Fruit fly (Drosophila melanogaster) whole organism, embryonic: ENCODE data around the gene BomBc3.

Experiments used
- ATbp ChIP-seq: fragments of 200-800 bp; sonication (Bioruptor generic); optimal IDR thresholded peaks from 2 replicates; lab custom pipeline; 2017; ENCODE audit warnings: missing biosample characterization, mild to moderate bottlenecking, missing genetic modification characterization, missing genetic modification reagents
- BtbVII ChIP-seq: fragments of 200-800 bp; sonication (Bioruptor generic); optimal IDR thresholded peaks from 3 replicates; lab custom pipeline; 2017; ENCODE audit warnings: missing biosample characterization, mild to moderate bottlenecking, missing genetic modification characterization
- CG11085 ChIP-seq: fragments of 200-800 bp; sonication (Bioruptor generic); IDR thresholded peaks from 2 replicates; pipeline ENCODE4 v1.3.6; 2022; ENCODE audit warnings: missing biosample characterization, missing genetic modification characterization
- CG12104 ChIP-seq: fragments of 200-800 bp; sonication (Bioruptor generic); optimal IDR thresholded peaks from 3 replicates; lab custom pipeline; 2016; ENCODE audit warnings: missing biosample characterization, missing genetic modification characterization
- CG15011 ChIP-seq: fragments of 200-800 bp; sonication (Bioruptor generic); optimal IDR thresholded peaks from 3 replicates; lab custom pipeline; 2018; ENCODE audit warnings: missing biosample characterization, mild to moderate bottlenecking, missing genetic modification characterization
- CG17361 ChIP-seq: fragments of 200-800 bp; sonication (Bioruptor generic); IDR thresholded peaks from 3 replicates; pipeline ENCODE4 v1.3.6; 2022; ENCODE audit warnings: missing biosample characterization, missing genetic modification characterization
- CG31365 ChIP-seq: fragments of 200-800 bp; sonication (Bioruptor generic); optimal IDR thresholded peaks from 2 replicates; lab custom pipeline; 2018; ENCODE audit warnings: missing biosample characterization, mild to moderate bottlenecking, missing genetic modification characterization
- CG3281 ChIP-seq: fragments of 200-800 bp; sonication (Bioruptor generic); optimal IDR thresholded peaks from 3 replicates; lab custom pipeline; 2017; ENCODE audit warnings: missing biosample characterization, mild to moderate bottlenecking, missing genetic modification characterization
- CG4360 ChIP-seq: fragments of 200-800 bp; sonication (Bioruptor generic); IDR thresholded peaks from 2 replicates; pipeline ENCODE4 v1.3.6; 2022; ENCODE audit warnings: missing biosample characterization, missing genetic modification characterization
- CG4617 ChIP-seq: fragments of 200-800 bp; sonication (Bioruptor generic); optimal IDR thresholded peaks from 3 replicates; lab custom pipeline; 2016; ENCODE audit warnings: missing biosample characterization, missing genetic modification characterization, borderline replicate concordance
- CG6813 ChIP-seq: fragments of 200-800 bp; sonication (Bioruptor generic); optimal IDR thresholded peaks from 2 replicates; lab custom pipeline; 2017; ENCODE audit warnings: missing biosample characterization, missing genetic modification characterization, mild to moderate bottlenecking, moderate library complexity, missing genetic modification reagents
- CG6854 ChIP-seq: fragments of 200-800 bp; sonication (Bioruptor generic); optimal IDR thresholded peaks from 3 replicates; lab custom pipeline; 2017; ENCODE audit warnings: missing biosample characterization, mild to moderate bottlenecking, missing genetic modification characterization
- CG8765 ChIP-seq: fragments of 200-800 bp; sonication (Bioruptor generic); IDR thresholded peaks from 2 replicates; pipeline ENCODE4 v1.3.6; 2022; ENCODE audit warnings: missing biosample characterization, missing genetic modification characterization
- HLH4C ChIP-seq: fragments of 200-800 bp; sonication (Bioruptor generic); IDR thresholded peaks from 3 replicates; pipeline ENCODE4 v1.3.6; 2022; ENCODE audit warnings: missing biosample characterization, missing genetic modification characterization; ENCODE audit not compliant: partially characterized antibody
- HmgZ ChIP-seq: fragments of 200-800 bp; sonication (Bioruptor generic); optimal IDR thresholded peaks from 2 replicates; lab custom pipeline; 2018; ENCODE audit warnings: missing biosample characterization, mild to moderate bottlenecking, missing genetic modification characterization
- NC2α ChIP-seq: fragments of 200-800 bp; sonication (Bioruptor generic); optimal IDR thresholded peaks from 2 replicates; lab custom pipeline; 2016; ENCODE audit warnings: missing biosample characterization, missing genetic modification characterization
- PHDP ChIP-seq: fragments of 200-800 bp; sonication (Bioruptor generic); optimal IDR thresholded peaks from 3 replicates; lab custom pipeline; 2018; ENCODE audit warnings: missing biosample characterization, mild to moderate bottlenecking, missing genetic modification characterization, moderate library complexity
- Rfx ChIP-seq: fragments of 200-800 bp; sonication (Bioruptor generic); IDR thresholded peaks from 2 replicates; pipeline ENCODE4 v1.3.6; 2022; ENCODE audit warnings: missing biosample characterization, missing genetic modification characterization
- Scr ChIP-seq: fragments of 200-800 bp; sonication (Bioruptor generic); IDR thresholded peaks from 2 replicates; pipeline ENCODE4 v1.3.6; 2022; ENCODE audit warnings: missing biosample characterization, missing genetic modification characterization; ENCODE audit not compliant: partially characterized antibody
- Side ChIP-seq: fragments of 200-800 bp; sonication (Bioruptor generic); optimal IDR thresholded peaks from 2 replicates; lab custom pipeline; 2016; ENCODE audit warnings: missing biosample characterization, missing genetic modification characterization
- Spps ChIP-seq: fragments of 200-800 bp; sonication (Bioruptor generic); optimal IDR thresholded peaks from 2 replicates; lab custom pipeline; 2018; ENCODE audit warnings: missing biosample characterization, mild to moderate bottlenecking, missing genetic modification characterization
- Tbp ChIP-seq: fragments of >200 bp; optimal IDR thresholded peaks from 2 replicates; lab custom pipeline; 2018; ENCODE audit warnings: missing biosample characterization, missing genetic modification characterization
- Usf ChIP-seq: fragments of 200-800 bp; sonication (Bioruptor generic); optimal IDR thresholded peaks from 2 replicates; lab custom pipeline; 2017; ENCODE audit warnings: missing genotype, missing biosample characterization, missing genetic modification characterization
- ab ChIP-seq: fragments of 200-800 bp; sonication (Bioruptor generic); optimal IDR thresholded peaks from 2 replicates; lab custom pipeline; 2016; ENCODE audit warnings: missing biosample characterization, missing genetic modification characterization
- al ChIP-seq: fragments of 200-800 bp; sonication (Bioruptor generic); IDR thresholded peaks from 2 replicates; pipeline ENCODE4 v1.3.6; 2022; ENCODE audit warnings: missing biosample characterization, missing genetic modification characterization
- bab2 ChIP-seq: fragments of 200-800 bp; sonication (Bioruptor generic); optimal IDR thresholded peaks from 2 replicates; lab custom pipeline; 2016; ENCODE audit warnings: missing biosample characterization, missing genetic modification characterization
- bcd ChIP-seq: fragments of 200-800 bp; sonication (Bioruptor generic); optimal IDR thresholded peaks from 2 replicates; lab custom pipeline; 2017; ENCODE audit warnings: missing biosample characterization, mild to moderate bottlenecking, missing genetic modification characterization
- ci ChIP-seq: fragments of 200-800 bp; sonication (Bioruptor generic); IDR thresholded peaks from 3 replicates; pipeline ENCODE4 v1.3.6; 2022; ENCODE audit warnings: missing biosample characterization, missing genetic modification characterization
- fd64A ChIP-seq: fragments of 200-800 bp; sonication (Bioruptor generic); optimal IDR thresholded peaks from 3 replicates; lab custom pipeline; 2018; ENCODE audit warnings: missing biosample characterization, mild to moderate bottlenecking, missing genetic modification characterization
- ham ChIP-seq: fragments of 200-800 bp; sonication (Bioruptor generic); IDR thresholded peaks from 2 replicates; pipeline ENCODE4 v1.3.6; 2022; ENCODE audit warnings: missing biosample characterization, missing genetic modification characterization
- knrl ChIP-seq: fragments of 200-800 bp; sonication (Bioruptor generic); IDR thresholded peaks from 3 replicates; pipeline ENCODE4 v1.3.6; 2022; ENCODE audit warnings: missing biosample characterization, missing genetic modification characterization; ENCODE audit not compliant: partially characterized antibody
- pb ChIP-seq: fragments of 200-800 bp; sonication (Bioruptor generic); optimal IDR thresholded peaks from 3 replicates; lab custom pipeline; 2016; ENCODE audit warnings: missing biosample characterization, missing genetic modification characterization
- phol ChIP-seq: fragments of 200-800 bp; sonication (Bioruptor generic); optimal IDR thresholded peaks from 3 replicates; lab custom pipeline; 2018; ENCODE audit warnings: missing biosample characterization, mild to moderate bottlenecking, missing genetic modification characterization, moderate library complexity
- pita ChIP-seq: fragments of 200-800 bp; sonication (Bioruptor generic); optimal IDR thresholded peaks from 2 replicates; lab custom pipeline; 2017; ENCODE audit warnings: missing biosample characterization, mild to moderate bottlenecking, missing genetic modification characterization
- ro ChIP-seq: fragments of 200-800 bp; sonication (Bioruptor generic); IDR thresholded peaks from 2 replicates; pipeline ENCODE4 v1.3.6; 2022; ENCODE audit warnings: missing biosample characterization, missing genetic modification characterization
- scrt ChIP-seq: fragments of 200-800 bp; sonication (Bioruptor generic); optimal IDR thresholded peaks from 2 replicates; lab custom pipeline; 2018; ENCODE audit warnings: missing biosample characterization, mild to moderate bottlenecking, missing genetic modification characterization, moderate library complexity
- sens-2 ChIP-seq: fragments of 200-800 bp; sonication (Bioruptor generic); IDR thresholded peaks from 2 replicates; pipeline ENCODE4 v1.3.6; 2022; ENCODE audit warnings: missing biosample characterization, missing genetic modification characterization
- shn ChIP-seq: fragments of 200-800 bp; sonication (Bioruptor generic); optimal IDR thresholded peaks from 3 replicates; lab custom pipeline; 2016; ENCODE audit warnings: missing biosample characterization, missing genetic modification characterization
- sob ChIP-seq: fragments of 200-800 bp; sonication (Bioruptor generic); IDR thresholded peaks from 2 replicates; pipeline ENCODE4 v1.3.6; 2022; ENCODE audit warnings: missing biosample characterization, missing genetic modification characterization
- usp ChIP-seq: fragments of >200 bp; optimal IDR thresholded peaks from 2 replicates; lab custom pipeline; 2017; ENCODE audit warnings: missing biosample characterization, missing genetic modification characterization
- zfh2 ChIP-seq: fragments of 200-800 bp; sonication (Bioruptor generic); optimal IDR thresholded peaks from 2 replicates; lab custom pipeline; 2016; ENCODE audit warnings: missing biosample characterization, missing genetic modification characterization

BomBc3 gene

DNA sequence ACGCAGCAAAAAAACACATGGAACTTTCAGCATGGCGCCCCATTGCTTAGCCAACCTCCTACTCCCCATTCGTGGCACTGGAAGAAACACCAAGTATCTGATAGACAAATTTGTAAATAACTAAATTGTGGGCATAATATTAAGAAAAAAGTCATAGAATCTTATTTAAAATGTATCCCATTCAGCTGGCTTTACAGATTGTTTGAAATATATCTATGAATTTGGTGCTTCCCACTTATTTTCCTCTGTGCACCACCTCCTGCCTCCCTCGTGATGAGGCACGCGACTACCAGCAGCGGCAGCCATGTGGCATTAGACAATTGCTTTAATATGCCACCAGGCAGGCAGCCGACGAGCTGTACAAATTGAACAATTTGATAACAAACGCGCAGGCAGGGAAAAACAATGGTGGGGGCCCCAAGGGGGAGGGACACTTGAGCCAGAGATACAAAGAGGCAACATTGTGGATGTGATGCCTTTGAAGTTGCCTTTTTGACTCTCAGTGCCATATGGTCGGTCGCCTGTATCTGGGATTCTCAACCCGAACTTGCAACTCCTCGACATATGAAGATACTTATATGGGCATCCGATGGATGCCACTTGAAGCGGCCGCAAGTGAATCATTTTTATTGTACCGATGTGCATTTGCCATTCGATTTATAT is 37.6 kb upstream of the BomBc3 start (continued):
- TF ChIP-seq CG31365 (tag; lab: Kevin White, UChicago) (peak; percentile 49), al (GFP tag; lab: Robert Waterston, UW) (peak; percentile 59; the same call in 1 of the 2 replicates), ro (GFP tag; lab: Robert Waterston, UW) (no peak), usp (GFP tag; lab: Kevin White, UChicago) (no peak), CG11085 (GFP tag; lab: Robert Waterston, UW) (no peak), ham (GFP tag; lab: Robert Waterston, UW) (peak; percentile 26; the same call in 1 of the 2 replicates), shn (GFP tag; lab: Kevin White, UChicago) (peak; percentile 45), pita (GFP tag; lab: Kevin White, UChicago) (no peak), Tbp (no peak), HLH4C (GFP tag; lab: Robert Waterston, UW) (no peak), scrt (peak; percentile 70), HmgZ (tag; lab: Kevin White, UChicago) (peak; percentile 78), Side (GFP tag; lab: Kevin White, UChicago) (peak; percentile 72), bab2 (GFP tag; lab: Kevin White, UChicago) (peak; percentile 72), CG6813 (GFP tag; lab: Kevin White, UChicago) (peak; percentile 71), BtbVII (GFP tag; lab: Kevin White, UChicago) (peak; percentile 73), sens-2 (GFP tag; lab: Robert Waterston, UW) (peak; percentile 67), CG12104 (peak; percentile 59), ATbp (peak; percentile 85), Rfx (GFP tag; lab: Robert Waterston, UW) (peak; percentile 89), NC2α (peak; percentile 20), ci (GFP tag; lab: Robert Waterston, UW) (peak; percentile 94), bcd (GFP tag; lab: Kevin White, UChicago) (peak; percentile 76), zfh2 (GFP tag; lab: Kevin White, UChicago) (peak; percentile 34), CG3281 (GFP tag; lab: Kevin White, UChicago) (peak; percentile 71), CG17361 (GFP tag; lab: Robert Waterston, UW) (peak; percentile 80), fd64A (peak; percentile 67), CG4360 (GFP tag; lab: Robert Waterston, UW) (no peak), ab (GFP tag; lab: Kevin White, UChicago) (no peak), Usf (GFP tag; lab: Kevin White, UChicago) (no peak), knrl (GFP tag; lab: Robert Waterston, UW) (no peak), PHDP (tag; lab: Kevin White, UChicago) (peak; percentile 81), pb (GFP tag; lab: Kevin White, UChicago) (peak; percentile 64), CG6854 (peak; percentile 52), Scr (GFP tag; lab: Robert Waterston, UW) (no peak), CG8765 (GFP tag; lab: Robert Waterston, UW) (peak; percentile 66; the same call in 1 of the 2 replicates), sob (GFP tag; lab: Robert Waterston, UW) (peak; percentile 85), CG4617 (GFP tag; lab: Kevin White, UChicago) (peak; percentile 39), CG15011 (peak; percentile 53), Spps (tag; lab: Kevin White, UChicago) (peak; percentile 65), phol (tag; lab: Kevin White, UChicago) (peak; percentile 76)
